Worm (Caenorhabditis elegans) whole organism, L2 larva: Measurements from ENCODE around the gene aexr-1.
A peak's percentile ranks its signal among the peaks of the same experiment; 100 is the strongest.

ENCODE experiments used
- F13H6.1 ChIP-seq: sonication (generic microtip); optimal IDR thresholded peaks from 2 replicates; lab custom pipeline; 2016; ENCODE audit warnings: missing genetic modification characterization, missing compliant biosample characterization
- R02D3.7 ChIP-seq: fragments of 150-350 bp; optimal IDR thresholded peaks from 2 replicates; lab custom pipeline; 2014; ENCODE audit warnings: missing biosample characterization, missing genetic modification characterization
- Y55F3AM.14 ChIP-seq: fragments of 200-800 bp; sonication (Bioruptor generic); optimal IDR thresholded peaks from 2 replicates; lab custom pipeline; 2018; ENCODE audit warnings: mild to moderate bottlenecking, missing genetic modification characterization, missing compliant biosample characterization
- alr-1 ChIP-seq: fragments of 150-350 bp; optimal IDR thresholded peaks from 2 replicates; lab custom pipeline; 2014; ENCODE audit warnings: missing biosample characterization, missing genetic modification characterization
- aly-2 ChIP-seq: fragments of 150-350 bp; optimal IDR thresholded peaks from 2 replicates; lab custom pipeline; 2014; ENCODE audit warnings: missing biosample characterization, missing genetic modification characterization
- ama-1 ChIP-seq: fragments of 150-350 bp; optimal IDR thresholded peaks from 2 replicates; lab custom pipeline; 2018; ENCODE audit warnings: inconsistent platforms
- blmp-1 ChIP-seq: sonication (generic microtip); optimal IDR thresholded peaks from 2 replicates; lab custom pipeline; 2017; ENCODE audit warnings: missing genetic modification characterization, mild to moderate bottlenecking, missing compliant biosample characterization, antibody characterized with exemption, moderate library complexity; ENCODE audit not compliant: insufficient read depth
- ceh-82 ChIP-seq: fragments of 150-350 bp; optimal IDR thresholded peaks from 2 replicates; lab custom pipeline; 2014; ENCODE audit warnings: missing biosample characterization, missing genetic modification characterization
- crh-2 ChIP-seq: sonication (generic microtip); optimal IDR thresholded peaks from 2 replicates; lab custom pipeline; 2017; ENCODE audit warnings: missing biosample characterization, missing genetic modification characterization
- dmd-4 ChIP-seq: sonication (generic microtip); optimal IDR thresholded peaks from 2 replicates; lab custom pipeline; 2017; ENCODE audit warnings: missing biosample characterization, missing genetic modification characterization
- elt-1 ChIP-seq: fragments of 150-350 bp; optimal IDR thresholded peaks from 2 replicates; lab custom pipeline; 2014; ENCODE audit warnings: missing biosample characterization, missing genetic modification characterization
- fos-1 ChIP-seq: fragments of 150-350 bp; optimal IDR thresholded peaks from 2 replicates; lab custom pipeline; 2014; ENCODE audit warnings: missing biosample characterization, missing genetic modification characterization
- lin-11 ChIP-seq: fragments of 150-350 bp; sonication (generic microtip); optimal IDR thresholded peaks from 2 replicates; lab custom pipeline; 2014; ENCODE audit warnings: missing biosample characterization, missing genetic modification characterization, inconsistent platforms, mixed read lengths
- lin-13 ChIP-seq: fragments of 150-350 bp; optimal IDR thresholded peaks from 2 replicates; lab custom pipeline; 2014; ENCODE audit warnings: missing biosample characterization, missing genetic modification reagents, missing genetic modification characterization
- lin-39 ChIP-seq: fragments of 150-350 bp; optimal IDR thresholded peaks from 2 replicates; lab custom pipeline; 2014; ENCODE audit warnings: missing biosample characterization, missing genetic modification reagents, missing genetic modification characterization
- mbf-1 ChIP-seq: sonication (generic microtip); optimal IDR thresholded peaks from 2 replicates; lab custom pipeline; 2017; ENCODE audit warnings: missing biosample characterization, missing genetic modification characterization
- mdl-1 ChIP-seq, 2 experiments: fragments of 150-350 bp in 1 of 2; sonication (generic microtip) in 1 of 2; optimal IDR thresholded peaks; 2 replicates each; lab custom pipeline; 2017; ENCODE audit warnings: missing biosample characterization in 2 of 2, missing genetic modification characterization in 2 of 2
- nhr-11 ChIP-seq: fragments of 150-350 bp; optimal IDR thresholded peaks from 2 replicates; lab custom pipeline; 2014; ENCODE audit warnings: missing biosample characterization, missing genetic modification characterization
- nhr-12 ChIP-seq: fragments of 150-350 bp; optimal IDR thresholded peaks from 2 replicates; lab custom pipeline; 2014; ENCODE audit warnings: missing biosample characterization, missing genetic modification characterization
- nhr-129 ChIP-seq: fragments of 150-350 bp; optimal IDR thresholded peaks from 2 replicates; lab custom pipeline; 2014; ENCODE audit warnings: missing biosample characterization, missing genetic modification characterization
- nhr-21 ChIP-seq: fragments of 150-350 bp; optimal IDR thresholded peaks from 2 replicates; lab custom pipeline; 2014; ENCODE audit warnings: missing biosample characterization, missing genetic modification characterization
- nhr-25 ChIP-seq: fragments of 150-350 bp; sonication (generic microtip); optimal IDR thresholded peaks from 3 replicates; lab custom pipeline; 2014; ENCODE audit warnings: missing biosample characterization, missing genetic modification characterization
- peb-1 ChIP-seq: fragments of 150-350 bp; optimal IDR thresholded peaks from 2 replicates; lab custom pipeline; 2014; ENCODE audit warnings: missing biosample characterization, missing genetic modification characterization
- sma-3 ChIP-seq: sonication (generic microtip); optimal IDR thresholded peaks from 2 replicates; lab custom pipeline; 2016; ENCODE audit warnings: missing genetic modification reagents, missing genetic modification characterization, missing compliant biosample characterization
- sma-9 ChIP-seq, 2 experiments: fragments of 150-350 bp in 1 of 2; sonication (generic microtip) in 1 of 2; optimal IDR thresholded peaks; 2 replicates each; lab custom pipeline; 2014 to 2016; ENCODE audit warnings: missing genetic modification characterization in 2 of 2, mild to moderate bottlenecking in 1 of 2, missing biosample characterization in 1 of 2, missing compliant biosample characterization in 1 of 2, missing genetic modification reagents in 1 of 2, moderate library complexity in 1 of 2
- ztf-1 ChIP-seq: fragments of 200-800 bp; sonication (Bioruptor generic); conservative IDR thresholded peaks from 2 replicates; pipeline ENCODE4 v1.3.6; 2022; ENCODE audit warnings: missing genetic modification characterization, missing compliant biosample characterization

aexr-1 gene

ce11 chrX:6656770-6657169, 21.7 kb upstream of the aexr-1 start:
- TF ChIP-seq sma-9 (GFP tag; optimal IDR thresholded peaks at IDR 0.05; lab: Kevin White, UChicago) (peak; percentile 1), sma-9 (tag; optimal IDR thresholded peaks at IDR 0.05; lab: Kevin White, UChicago) (no peak), fos-1 (tag; lab: Kevin White, UChicago) (peak; percentile 62), blmp-1 (tag; lab: Kevin White, UChicago) (no peak)

ce11 chrX:6656251-6656650, 21.2 kb upstream of the aexr-1 start:
- TF ChIP-seq nhr-11 (tag; lab: Kevin White, UChicago), result no peak
- TF ChIP-seq ceh-82 (tag; lab: Kevin White, UChicago), result no peak

DNA sequence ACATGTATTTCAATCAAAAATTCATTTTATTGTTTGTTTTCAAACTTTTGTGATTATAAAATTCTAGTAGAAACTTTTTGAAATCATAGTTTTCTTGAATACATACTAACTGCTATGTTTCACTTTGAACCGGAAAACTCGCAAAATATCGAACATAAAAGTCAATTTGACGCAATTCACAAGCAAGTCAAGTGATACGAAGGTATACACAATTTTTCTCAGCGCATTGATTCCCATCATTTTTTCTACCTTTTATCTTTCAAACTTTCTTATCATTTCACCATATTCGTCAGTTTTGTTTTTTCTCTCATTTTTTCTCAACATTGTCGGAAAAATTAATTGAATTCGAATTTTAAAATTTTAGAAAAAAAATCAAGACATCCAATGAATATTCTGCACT, 20.1 kb upstream of the aexr-1 start, which contains the start of gene nhr-173:
Gene nhr-173, plus strand, starts transcription at position 366 of the 400 bp plus-strand sequence.
- TF ChIP-seq lin-39 (tag; lab: Kevin White, UChicago) (no peak), nhr-12 (tag; lab: Kevin White, UChicago) (no peak), fos-1 (tag; lab: Kevin White, UChicago) (peak; percentile 42)

DNA sequence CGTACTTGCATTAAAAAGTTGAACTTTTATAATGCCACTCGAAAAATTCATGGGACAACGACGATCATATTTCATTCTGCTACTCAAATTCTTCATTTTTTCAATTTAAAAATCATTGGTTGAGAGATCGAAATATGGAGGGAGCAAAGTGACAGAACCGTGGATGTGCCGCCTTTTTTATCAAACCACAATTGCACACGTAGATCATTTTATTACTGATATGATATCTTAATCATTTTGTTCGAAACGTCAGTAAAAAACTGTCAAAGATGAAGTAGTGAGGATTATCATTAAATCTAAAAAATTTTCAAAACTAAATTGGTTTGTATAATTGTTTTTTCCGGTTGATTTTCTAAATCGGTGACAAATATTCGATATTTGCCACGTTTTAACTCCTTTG, 19.1 kb upstream of the aexr-1 start:
- TF ChIP-seq lin-11 (tag; lab: Kevin White, UChicago) (no peak), fos-1 (tag; lab: Kevin White, UChicago) (peak; percentile 11)

- TF ChIP-seq alr-1 (tag; lab: Kevin White, UChicago) (no peak), mdl-1 (tag; optimal IDR thresholded peaks at IDR 0.05; lab: Kevin White, UChicago) (no peak), sma-9 (GFP tag; optimal IDR thresholded peaks at IDR 0.05; lab: Kevin White, UChicago) (peak; percentile 27), sma-9 (tag; optimal IDR thresholded peaks at IDR 0.05; lab: Kevin White, UChicago) (no peak), Y55F3AM.14 (no peak), lin-13 (GFP tag; lab: Kevin White, UChicago) (no peak), F13H6.1 (tag; lab: Kevin White, UChicago) (peak; percentile 57), nhr-129 (peak; percentile 36), dmd-4 (tag; lab: Kevin White, UChicago) (no peak), aly-2 (no peak), fos-1 (tag; lab: Kevin White, UChicago) (peak; percentile 70)
- TF ChIP-seq, all 48 proteins: peak for 4
These were observed 18.1 kb upstream of the aexr-1 start for ce11 chrX:6653173-6653572.

ce11 chrX:6649573-6649972, 14.5 kb upstream of the aexr-1 start:
- TF ChIP-seq ztf-1 (GFP tag; lab: Robert Waterston, UW), result no peak
- TF ChIP-seq nhr-25 (tag; lab: Kevin White, UChicago), result peak; percentile 2
- no peak for TF ChIP-seq R02D3.7 (tag; lab: Kevin White, UChicago)
- TF ChIP-seq nhr-12 (tag; lab: Kevin White, UChicago), result no peak
- peak; percentile 41 for TF ChIP-seq nhr-21 (tag; lab: Kevin White, UChicago)
- no peak for TF ChIP-seq mbf-1 (tag; lab: Kevin White, UChicago)
- TF ChIP-seq blmp-1 (tag; lab: Kevin White, UChicago), result peak; percentile 11
- peak; percentile 35 for TF ChIP-seq nhr-129

DNA sequence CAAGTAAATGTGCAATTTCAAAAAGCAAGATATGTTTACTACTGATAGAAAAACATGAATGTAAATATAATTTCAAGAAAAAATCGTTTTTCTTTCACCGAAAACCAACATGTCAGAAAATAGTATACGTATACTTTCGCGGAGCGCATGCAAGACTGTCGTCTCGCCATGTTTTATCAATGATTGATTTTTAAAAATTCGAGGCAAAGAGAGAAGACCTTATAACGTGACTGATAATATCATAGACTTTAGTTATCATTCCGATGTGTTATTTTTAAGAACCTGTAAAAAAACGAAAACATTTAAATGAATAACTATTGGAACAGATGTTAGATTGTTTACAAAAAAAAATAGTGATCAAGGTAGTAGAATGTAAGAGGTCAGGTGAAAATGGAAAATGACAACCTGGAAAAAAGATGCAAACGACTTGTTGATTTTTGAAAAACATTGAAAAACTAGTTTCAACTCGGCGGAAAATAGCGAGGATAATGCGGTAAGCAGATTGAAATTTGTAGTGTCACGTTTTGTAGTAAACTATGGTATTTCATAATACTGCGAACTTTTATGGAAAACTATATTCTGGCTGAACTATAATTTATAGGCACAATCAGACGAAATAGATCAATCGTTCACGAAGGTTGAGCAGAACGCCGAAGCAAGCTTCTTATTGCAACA, 11.5 kb upstream of the aexr-1 start:
- TF ChIP-seq sma-3 (no peak), ztf-1 (GFP tag; lab: Robert Waterston, UW) (no peak), ama-1 (lab: Kevin White, UChicago) (no peak), crh-2 (peak; percentile 12), sma-9 (GFP tag; optimal IDR thresholded peaks at IDR 0.05; lab: Kevin White, UChicago) (peak; percentile 53), sma-9 (tag; optimal IDR thresholded peaks at IDR 0.05; lab: Kevin White, UChicago) (no peak), peb-1 (tag; lab: Kevin White, UChicago) (no peak), aly-2 (no peak), elt-1 (tag; lab: Kevin White, UChicago) (no peak), fos-1 (tag; lab: Kevin White, UChicago) (peak; percentile 16)
